Worm (Caenorhabditis elegans) whole organism, L3 larva: ENCODE measurements around the gene kin-29.

Experiments used
- ceh-9 ChIP-seq: sonication (generic microtip); optimal IDR thresholded peaks from 2 replicates; lab custom pipeline; 2018; ENCODE audit warnings: missing biosample characterization, missing genetic modification characterization
- daf-12 ChIP-seq: fragments of 150-350 bp; optimal IDR thresholded peaks from 2 replicates; lab custom pipeline; 2014; ENCODE audit warnings: missing biosample characterization, missing genetic modification reagents, missing genetic modification characterization
- nhr-76 ChIP-seq: fragments of 150-350 bp; sonication (generic microtip); optimal IDR thresholded peaks from 5 replicates; lab custom pipeline; 2014; ENCODE audit warnings: missing biosample characterization, missing genetic modification characterization

DNA sequence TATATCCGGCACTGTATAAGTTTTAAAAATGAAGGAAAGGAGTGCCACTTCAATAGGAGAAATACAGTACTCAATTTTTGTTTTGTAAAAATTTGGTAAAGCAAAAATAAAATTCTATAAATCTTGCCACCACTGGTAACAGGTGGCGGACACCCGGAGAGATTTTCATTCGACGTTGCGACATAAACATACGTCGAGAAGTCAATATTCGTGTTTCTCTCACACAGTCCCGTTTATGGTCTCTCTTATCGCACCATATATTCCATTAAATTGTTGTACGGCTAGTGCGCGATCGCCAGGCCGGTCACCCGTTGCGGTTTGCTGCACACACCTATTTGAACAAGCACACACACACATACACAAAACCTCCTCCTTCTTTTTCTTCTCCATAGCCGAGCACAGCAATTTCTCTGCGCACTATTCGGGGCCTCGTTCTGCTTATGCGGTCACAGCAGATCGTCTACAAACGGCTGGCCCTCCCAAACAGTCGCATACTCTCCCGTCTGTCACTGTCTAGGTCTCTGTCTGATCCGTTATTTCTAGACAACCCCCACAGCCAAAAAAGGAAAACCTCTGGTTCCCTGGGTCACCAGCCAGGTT, 48.8 kb upstream of the kin-29 start:
- TF ChIP-seq ceh-9 = no peak
- TF ChIP-seq daf-12 (tag; lab: Kevin White, UChicago) = no peak
- TF ChIP-seq nhr-76 (tag; lab: Kevin White, UChicago) = no peak
